Worm (Caenorhabditis elegans): Measurements from ENCODE around the gene F36F12.1.

DNA sequence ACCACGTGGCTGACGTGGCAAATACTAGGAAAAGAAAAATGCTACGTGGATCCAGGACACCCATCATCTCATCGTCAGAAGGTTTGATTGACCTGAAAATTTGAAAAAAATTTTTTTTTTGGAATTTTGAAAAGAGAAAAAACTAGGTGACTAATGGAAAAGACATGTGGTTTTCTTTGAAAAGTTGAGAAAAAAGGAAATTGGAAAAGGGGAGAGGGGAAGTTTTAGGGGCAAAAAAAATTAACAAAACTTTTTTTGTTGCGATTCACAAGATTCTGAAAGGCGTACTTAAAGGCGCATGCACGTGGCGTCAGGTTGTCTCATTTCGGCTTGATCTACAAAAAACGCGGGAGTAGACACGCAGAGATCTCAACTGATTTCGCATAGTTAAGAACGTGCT lies 30.2 kb downstream of the F36F12.1 start, which contains the start of gene Y40B10A.9:
- TF ChIP-seq ztf-11 (tag; optimal IDR thresholded peaks at IDR 0.05) (no peak), peb-1 (tag; optimal IDR thresholded peaks at IDR 0.05) (no peak), blmp-1 (tag; optimal IDR thresholded peaks at IDR 0.05; ENCODE audit: insufficient read depth) (no peak), R02D3.7 (tag; optimal IDR thresholded peaks at IDR 0.05) (no peak)
